Worm (Caenorhabditis elegans): ENCODE results near the gene D1005.5.

ce11 chrX:1503698-1504501, 31.1 kb upstream of the D1005.5 start:
- TF ChIP-seq pha-4 (tag; optimal IDR thresholded peaks at IDR 0.05) (no peak), elt-3 (tag; optimal IDR thresholded peaks at IDR 0.05) (no peak), lin-13 (tag; optimal IDR thresholded peaks at IDR 0.05) (no peak), tbx-8 (GFP tag; optimal IDR thresholded peaks at IDR 0.05) (no peak), nhr-237 (tag; optimal IDR thresholded peaks at IDR 0.05) (no peak), nhr-28 (tag; optimal IDR thresholded peaks at IDR 0.05) (no peak), mep-1 (tag; optimal IDR thresholded peaks at IDR 0.05) (no peak), nhr-2 (tag; optimal IDR thresholded peaks at IDR 0.05) (no peak), unc-62 (GFP tag; optimal IDR thresholded peaks at IDR 0.05) (no peak), cnd-1 (tag; optimal IDR thresholded peaks at IDR 0.05) (no peak)

All from whole organism, mixed stage, embryonic.